Fruit fly (Drosophila melanogaster) whole organism, embryonic: ENCODE results near the gene CG46311.
A peak's percentile ranks its signal among the peaks of the same experiment; 100 is the strongest.

Experiments used
- Ada2b ChIP-seq: fragments of 200-800 bp; sonication (Bioruptor generic); IDR thresholded peaks from 2 replicates; pipeline ENCODE4 v1.3.6; 2022; ENCODE audit warnings: missing biosample characterization, missing genetic modification characterization
- Awh ChIP-seq: fragments of 200-800 bp; sonication (Bioruptor generic); IDR thresholded peaks from 2 replicates; pipeline ENCODE4, ENCODE4 v1.3.6; 2022; ENCODE audit warnings: missing biosample characterization, missing genetic modification characterization
- B-H2 ChIP-seq: fragments of 200-800 bp; sonication (Bioruptor generic); optimal IDR thresholded peaks from 2 replicates; lab custom pipeline; 2018; ENCODE audit warnings: missing biosample characterization, mild to moderate bottlenecking, missing genetic modification characterization
- Bdp1 ChIP-seq: fragments of 200-800 bp; sonication (Bioruptor generic); optimal IDR thresholded peaks from 3 replicates; lab custom pipeline; 2016; ENCODE audit warnings: missing biosample characterization, missing genetic modification characterization
- CG10462 ChIP-seq: fragments of 200-800 bp; sonication (Bioruptor generic); optimal IDR thresholded peaks from 2 replicates; lab custom pipeline; 2016; ENCODE audit warnings: missing biosample characterization, missing genetic modification characterization
- CG10959 ChIP-seq: fragments of 200-800 bp; sonication (Bioruptor generic); IDR thresholded peaks from 2 replicates; pipeline ENCODE4 v1.3.6; 2022; ENCODE audit warnings: missing biosample characterization, missing genetic modification characterization
- CG13894 ChIP-seq: fragments of 200-800 bp; sonication (Bioruptor generic); optimal IDR thresholded peaks from 3 replicates; lab custom pipeline; 2018; ENCODE audit warnings: missing biosample characterization, mild to moderate bottlenecking, missing genetic modification characterization, moderate library complexity
- CG15269 ChIP-seq: fragments of 200-800 bp; sonication (Bioruptor generic); optimal IDR thresholded peaks from 2 replicates; lab custom pipeline; 2018; ENCODE audit warnings: missing biosample characterization, mild to moderate bottlenecking, missing genetic modification characterization, moderate library complexity
- CG1603 ChIP-seq: fragments of 200-800 bp; sonication (Bioruptor generic); optimal IDR thresholded peaks from 2 replicates; lab custom pipeline; 2019; ENCODE audit warnings: missing biosample characterization, mild to moderate bottlenecking, missing genetic modification characterization, moderate library complexity
- CG18011 ChIP-seq: fragments of 200-800 bp; sonication (Bioruptor generic); optimal IDR thresholded peaks from 2 replicates; lab custom pipeline; 2017; ENCODE audit warnings: missing biosample characterization, missing genetic modification characterization, mild to moderate bottlenecking, moderate library complexity, missing genotype
- CG2678 ChIP-seq: fragments of 200-800 bp; sonication (Bioruptor generic); optimal IDR thresholded peaks from 3 replicates; lab custom pipeline; 2019; ENCODE audit warnings: missing biosample characterization, mild to moderate bottlenecking, missing genetic modification characterization, moderate library complexity
- CG3163 ChIP-seq: fragments of 200-800 bp; sonication (Bioruptor generic); optimal IDR thresholded peaks from 3 replicates; lab custom pipeline; 2016; ENCODE audit warnings: missing biosample characterization, missing genetic modification characterization
- CG6254 ChIP-seq: fragments of 200-800 bp; sonication (Bioruptor generic); optimal IDR thresholded peaks from 3 replicates; lab custom pipeline; 2017; ENCODE audit warnings: mild to moderate bottlenecking, missing biosample characterization, missing genetic modification reagents, missing genetic modification characterization
- CG7357 ChIP-seq: fragments of 200-800 bp; sonication (Bioruptor generic); IDR thresholded peaks from 3 replicates; pipeline ENCODE4 v1.3.6; 2022; ENCODE audit warnings: missing biosample characterization, missing genetic modification characterization
- CG8290 ChIP-seq, 3 experiments: fragments of 200-800 bp; sonication (Bioruptor generic); optimal IDR thresholded peaks; 2 replicates each; lab custom pipeline; 2016 to 2019; ENCODE audit warnings: missing biosample characterization in 3 of 3, missing genetic modification characterization in 3 of 3, mild to moderate bottlenecking in 2 of 3, moderate library complexity in 1 of 3
- CG9876 ChIP-seq: fragments of 200-800 bp; sonication (Bioruptor generic); optimal IDR thresholded peaks from 2 replicates; lab custom pipeline; 2016; ENCODE audit warnings: missing biosample characterization, missing genetic modification characterization
- Dll ChIP-seq: fragments of 200-800 bp; sonication (Bioruptor generic); IDR thresholded peaks from 4 replicates; pipeline ENCODE4 v1.3.6; 2022; ENCODE audit warnings: missing biosample characterization, missing genetic modification characterization; ENCODE audit not compliant: partially characterized antibody
- E2f2 ChIP-seq: fragments of 200-800 bp; sonication (Bioruptor generic); IDR thresholded peaks from 2 replicates; pipeline ENCODE4 v1.3.6; 2022; ENCODE audit warnings: missing biosample characterization, missing genetic modification characterization
- Ets97D ChIP-seq: fragments of 200-800 bp; sonication (Bioruptor generic); optimal IDR thresholded peaks from 3 replicates; lab custom pipeline; 2016; ENCODE audit warnings: missing biosample characterization, missing genetic modification characterization
- HLH3B ChIP-seq: fragments of 200-800 bp; sonication (Bioruptor generic); IDR thresholded peaks from 2 replicates; pipeline ENCODE4 v1.3.6; 2022; ENCODE audit warnings: missing biosample characterization, missing genetic modification characterization
- Kr ChIP-seq: fragments of 200-800 bp; sonication (Bioruptor generic); optimal IDR thresholded peaks from 2 replicates; lab custom pipeline; 2017; ENCODE audit warnings: missing biosample characterization, mild to moderate bottlenecking, missing genetic modification characterization
- Lim3 ChIP-seq: fragments of 200-800 bp; sonication (Bioruptor generic); IDR thresholded peaks from 2 replicates; pipeline ENCODE4 v1.3.6; 2022; ENCODE audit warnings: missing biosample characterization, missing genetic modification characterization
- Mrtf ChIP-seq: fragments of 200-800 bp; sonication (Bioruptor generic); IDR thresholded peaks from 3 replicates; pipeline ENCODE4 v1.3.6; 2022; ENCODE audit warnings: missing biosample characterization, missing genetic modification characterization
- NC2α ChIP-seq: fragments of 200-800 bp; sonication (Bioruptor generic); optimal IDR thresholded peaks from 2 replicates; lab custom pipeline; 2016; ENCODE audit warnings: missing biosample characterization, missing genetic modification characterization
- Six4 ChIP-seq: fragments of 200-800 bp; sonication (Bioruptor generic); optimal IDR thresholded peaks from 2 replicates; lab custom pipeline; 2016; ENCODE audit warnings: missing biosample characterization, missing genetic modification characterization
- Tbp ChIP-seq: fragments of >200 bp; optimal IDR thresholded peaks from 2 replicates; lab custom pipeline; 2018; ENCODE audit warnings: missing biosample characterization, missing genetic modification characterization
- cas ChIP-seq: fragments of 200-800 bp; sonication (Bioruptor generic); IDR thresholded peaks from 2 replicates; pipeline ENCODE4 v1.3.6; 2022; ENCODE audit warnings: missing biosample characterization, missing genetic modification characterization
- chm ChIP-seq: fragments of 200-800 bp; sonication (Bioruptor generic); IDR thresholded peaks from 2 replicates; pipeline ENCODE4 v1.3.6; 2022; ENCODE audit warnings: missing biosample characterization, missing genetic modification characterization
- ci ChIP-seq: fragments of 200-800 bp; sonication (Bioruptor generic); IDR thresholded peaks from 3 replicates; pipeline ENCODE4 v1.3.6; 2022; ENCODE audit warnings: missing biosample characterization, missing genetic modification characterization
- cwo ChIP-seq: fragments of 200-800 bp; sonication (Bioruptor generic); optimal IDR thresholded peaks from 3 replicates; lab custom pipeline; 2017; ENCODE audit warnings: missing biosample characterization, missing genetic modification characterization, mild to moderate bottlenecking, moderate library complexity, missing genetic modification reagents
- danr ChIP-seq: fragments of 200-800 bp; sonication (Bioruptor generic); IDR thresholded peaks from 2 replicates; pipeline ENCODE4 v1.3.6; 2022; ENCODE audit warnings: missing biosample characterization, missing genetic modification characterization
- dmrt99B ChIP-seq: fragments of 200-800 bp; sonication (Bioruptor generic); optimal IDR thresholded peaks from 2 replicates; lab custom pipeline; 2018; ENCODE audit warnings: missing biosample characterization, mild to moderate bottlenecking, missing genetic modification characterization, moderate library complexity
- emc ChIP-seq: fragments of 200-800 bp; sonication (Bioruptor generic); optimal IDR thresholded peaks from 2 replicates; lab custom pipeline; 2016; ENCODE audit warnings: missing biosample characterization, missing genetic modification characterization
- esg ChIP-seq: fragments of 200-800 bp; sonication (Bioruptor generic); conservative IDR thresholded peaks from 2 replicates; pipeline ENCODE4 v1.3.6; 2022; ENCODE audit warnings: missing biosample characterization, missing genetic modification characterization
- fd64A ChIP-seq: fragments of 200-800 bp; sonication (Bioruptor generic); optimal IDR thresholded peaks from 3 replicates; lab custom pipeline; 2018; ENCODE audit warnings: missing biosample characterization, mild to moderate bottlenecking, missing genetic modification characterization
- klu ChIP-seq: fragments of 200-800 bp; sonication (Bioruptor generic); IDR thresholded peaks from 2 replicates; pipeline ENCODE4 v1.3.6; 2022; ENCODE audit warnings: missing biosample characterization, missing genetic modification characterization
- knrl ChIP-seq: fragments of 200-800 bp; sonication (Bioruptor generic); IDR thresholded peaks from 3 replicates; pipeline ENCODE4 v1.3.6; 2022; ENCODE audit warnings: missing biosample characterization, missing genetic modification characterization; ENCODE audit not compliant: partially characterized antibody
- nerfin-1 ChIP-seq: fragments of 200-800 bp; sonication (Bioruptor generic); optimal IDR thresholded peaks from 3 replicates; lab custom pipeline; 2019; ENCODE audit warnings: missing biosample characterization, mild to moderate bottlenecking, missing genetic modification characterization, moderate library complexity
- nom ChIP-seq: fragments of 200-800 bp; sonication (Bioruptor generic); optimal IDR thresholded peaks from 2 replicates; lab custom pipeline; 2017; ENCODE audit warnings: missing biosample characterization, missing genetic modification characterization, mild to moderate bottlenecking, moderate library complexity, missing genetic modification reagents
- pan ChIP-seq, 4 experiments: fragments of >200 bp in 3 of 4; fragments of 200-800 bp in 1 of 4; sonication (Bioruptor generic) in 1 of 4; optimal IDR thresholded peaks in 3 of 4; IDR thresholded peaks in 1 of 4; 2 replicates each; pipeline versions ENCODE4 v1.3.6 to Lab custom; 2017 to 2022; ENCODE audit warnings: missing biosample characterization in 2 of 4, missing genetic modification characterization in 2 of 4, mixed read lengths in 1 of 4
- pho ChIP-seq: fragments of 200-800 bp; sonication (Bioruptor generic); optimal IDR thresholded peaks from 2 replicates; lab custom pipeline; 2016; ENCODE audit warnings: missing biosample characterization, missing genetic modification characterization
- pum ChIP-seq: fragments of 200-800 bp; sonication (Bioruptor generic); optimal IDR thresholded peaks from 2 replicates; lab custom pipeline; 2016; ENCODE audit warnings: missing biosample characterization, missing genetic modification characterization
- sim ChIP-seq: fragments of 200-800 bp; sonication (Bioruptor generic); IDR thresholded peaks from 2 replicates; pipeline ENCODE4 v1.3.6; 2022; ENCODE audit warnings: missing biosample characterization, missing genetic modification characterization
- slbo ChIP-seq: fragments of 200-800 bp; sonication (Bioruptor generic); IDR thresholded peaks from 2 replicates; pipeline ENCODE4 v1.3.6; 2022; ENCODE audit warnings: missing biosample characterization, missing genetic modification characterization
- tap ChIP-seq: fragments of 200-800 bp; optimal IDR thresholded peaks from 3 replicates; lab custom pipeline; 2019; ENCODE audit warnings: missing biosample characterization, mild to moderate bottlenecking, missing genetic modification characterization, moderate library complexity
- tgo ChIP-seq: fragments of 200-800 bp; sonication (Bioruptor generic); IDR thresholded peaks from 3 replicates; pipeline ENCODE4 v1.3.6; 2022; ENCODE audit warnings: missing biosample characterization, missing genetic modification characterization
- trh ChIP-seq: fragments of 200-800 bp; sonication (Bioruptor generic); optimal IDR thresholded peaks from 2 replicates; lab custom pipeline; 2016; ENCODE audit warnings: missing biosample characterization, missing genetic modification characterization
- vvl ChIP-seq: fragments of 200-800 bp; sonication (Bioruptor generic); IDR thresholded peaks from 2 replicates; pipeline ENCODE4 v1.3.6; 2022; ENCODE audit warnings: missing biosample characterization, missing genetic modification characterization
- zen ChIP-seq: fragments of 200-800 bp; sonication (Bioruptor generic); optimal IDR thresholded peaks from 3 replicates; lab custom pipeline; 2018; ENCODE audit warnings: missing biosample characterization, mild to moderate bottlenecking, missing genetic modification characterization, moderate library complexity
- zfh2 ChIP-seq: fragments of 200-800 bp; sonication (Bioruptor generic); optimal IDR thresholded peaks from 2 replicates; lab custom pipeline; 2016; ENCODE audit warnings: missing biosample characterization, missing genetic modification characterization

Gene CG46311

dm6 chrX:13624334-13625079, 60.9 kb downstream of the CG46311 start, which contains the start of the genes CG2691 and NFAT (continued):
- TF ChIP-seq knrl (GFP tag; lab: Robert Waterston, UW) (peak; percentile 51; the same call in 2 of the 3 replicates), Tbp (no peak), CG10462 (GFP tag; lab: Kevin White, UChicago) (no peak), nom (peak; percentile 29), CG1603 (tag; lab: Kevin White, UChicago) (peak; percentile 38), pum (GFP tag; lab: Kevin White, UChicago) (no peak), slbo (no peak), Ets97D (GFP tag; lab: Kevin White, UChicago) (peak; percentile 41), CG15269 (tag; lab: Kevin White, UChicago) (no peak), klu (GFP tag; lab: Robert Waterston, UW) (no peak), CG7357 (no peak), vvl (GFP tag; lab: Robert Waterston, UW) (no peak), cwo (GFP tag; lab: Kevin White, UChicago) (peak; percentile 70), pan (optimal IDR thresholded peaks at IDR 0.05; lab: Kevin White, UChicago) (no peak), pan (GFP tag; optimal IDR thresholded peaks at IDR 0.05 in 1 of 2, IDR thresholded peaks at IDR 0.05 in 1 of 2) (no peak), CG2678 (tag; lab: Kevin White, UChicago) (no peak), Bdp1 (no peak), esg (GFP tag; lab: Robert Waterston, UW) (no peak), sim (GFP tag; lab: Robert Waterston, UW) (no peak), chm (GFP tag; lab: Robert Waterston, UW) (no peak), CG13894 (no peak), fd64A (GFP tag; lab: Kevin White, UChicago) (no peak), HLH3B (no peak), zen (tag; lab: Kevin White, UChicago) (no peak), B-H2 (GFP tag; lab: Kevin White, UChicago) (no peak), trh (GFP tag; lab: Kevin White, UChicago) (no peak), emc (GFP tag; lab: Kevin White, UChicago) (no peak), Awh (GFP tag; lab: Robert Waterston, UW) (no peak), danr (no peak), pho (GFP tag; lab: Kevin White, UChicago) (no peak), Dll (GFP tag; lab: Robert Waterston, UW) (peak; percentile 66; the same call in 3 of the 4 replicates), NC2α (GFP tag; lab: Kevin White, UChicago) (no peak), zfh2 (GFP tag; lab: Kevin White, UChicago) (no peak), ci (0 out of 3 replicates have a peak, but pooled peaks have one; percentile 11), nerfin-1 (peak; percentile 5), CG8290 (GFP tag; optimal IDR thresholded peaks at IDR 0.05; lab: Kevin White, UChicago) (peak; percentile 55), CG8290 (tag; optimal IDR thresholded peaks at IDR 0.05; lab: Kevin White, UChicago) (peak; percentile 23 to 29), Kr (GFP tag; lab: Kevin White, UChicago) (no peak), dmrt99B (tag; lab: Kevin White, UChicago) (peak; percentile 15), Six4 (no peak), cas (no peak), CG18011 (GFP tag; lab: Kevin White, UChicago) (no peak), Ada2b (GFP tag; lab: Robert Waterston, UW) (no peak), Lim3 (no peak), CG9876 (no peak), CG10959 (no peak), CG3163 (GFP tag; lab: Kevin White, UChicago) (peak; percentile 40), CG6254 (GFP tag; lab: Kevin White, UChicago) (no peak), E2f2 (GFP tag; lab: Robert Waterston, UW) (peak; percentile 63), tap (no peak), tgo (GFP tag; lab: Robert Waterston, UW) (no peak), Mrtf (GFP tag; lab: Robert Waterston, UW) (no peak)
